Fruit fly (Drosophila melanogaster) whole organism, pupa: ENCODE measurements around the gene CG4572.

Source experiments
- CG9948 ChIP-seq: fragments of 200-800 bp; sonication (Bioruptor generic); optimal IDR thresholded peaks from 2 replicates; lab custom pipeline; 2018; ENCODE audit warnings: missing biosample characterization, mild to moderate bottlenecking, missing genetic modification characterization, moderate library complexity
- D1 ChIP-seq: fragments of 200-800 bp; sonication (Bioruptor generic); optimal IDR thresholded peaks from 2 replicates; lab custom pipeline; 2018; ENCODE audit warnings: missing biosample characterization, mild to moderate bottlenecking, missing genetic modification characterization, moderate library complexity
- EcR ChIP-seq: fragments of 200-800 bp; sonication (Bioruptor generic); optimal IDR thresholded peaks from 3 replicates; lab custom pipeline; 2019; ENCODE audit warnings: missing biosample characterization, missing genetic modification characterization, mild to moderate bottlenecking, moderate library complexity, missing genetic modification reagents
- rn ChIP-seq: fragments of 200-800 bp; sonication (Bioruptor generic); IDR thresholded peaks from 2 replicates; pipeline ENCODE4 v1.3.6; 2022; ENCODE audit warnings: missing biosample characterization, missing genetic modification characterization

DNA sequence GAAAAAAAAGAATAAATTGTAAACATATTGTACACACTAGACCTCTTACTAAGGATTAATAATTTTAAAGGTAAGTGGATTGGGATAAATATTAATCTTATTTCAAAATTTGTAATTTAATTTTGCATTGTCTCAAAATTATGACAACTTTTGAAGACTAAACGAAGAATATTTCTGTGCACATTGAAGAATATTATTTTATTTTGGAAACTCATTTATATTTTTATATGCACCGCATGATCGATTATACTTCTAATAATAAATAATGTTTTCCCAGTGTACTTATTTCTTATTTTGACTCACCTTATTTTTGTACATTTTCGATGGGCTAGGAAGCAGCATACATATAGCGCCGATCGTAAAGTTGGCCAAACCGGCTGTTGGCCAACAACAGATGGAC lies 20.3 kb downstream of the CG4572 start:
- TF ChIP-seq D1 = no peak
- TF ChIP-seq EcR (GFP tag; lab: Kevin White, UChicago) = no peak
- no peak for TF ChIP-seq CG9948 (tag; lab: Kevin White, UChicago)
- no peak for TF ChIP-seq rn (GFP tag; lab: Robert Waterston, UW)
